Fruit fly (Drosophila melanogaster) whole organism, adult: ENCODE measurements around the gene CG42331.

Experiments used
- CG11617 ChIP-seq: fragments of 200-800 bp; sonication (Bioruptor generic); optimal IDR thresholded peaks from 2 replicates; lab custom pipeline; 2017; ENCODE audit warnings: mild to moderate bottlenecking, missing biosample characterization, missing genetic modification reagents, missing genetic modification characterization
- CG14711 ChIP-seq: fragments of 200-800 bp; sonication (Bioruptor generic); optimal IDR thresholded peaks from 2 replicates; lab custom pipeline; 2018; ENCODE audit warnings: missing biosample characterization, mild to moderate bottlenecking, missing genetic modification characterization, moderate library complexity
- kay ChIP-seq: fragments of 200-800 bp; sonication (Bioruptor generic); peaks from one replicate; lab custom pipeline; 2016; ENCODE audit warnings: missing biosample characterization, missing genetic modification characterization, borderline replicate concordance
- ovo ChIP-seq: fragments of 200-800 bp; sonication (Bioruptor generic); optimal IDR thresholded peaks from 2 replicates; lab custom pipeline; 2016; ENCODE audit warnings: missing biosample characterization, missing genetic modification characterization
- tj ChIP-seq: fragments of 200-800 bp; sonication (Bioruptor generic); optimal IDR thresholded peaks from 3 replicates; lab custom pipeline; 2017; ENCODE audit warnings: missing biosample characterization, mild to moderate bottlenecking, missing genetic modification characterization, moderate library complexity

DNA sequence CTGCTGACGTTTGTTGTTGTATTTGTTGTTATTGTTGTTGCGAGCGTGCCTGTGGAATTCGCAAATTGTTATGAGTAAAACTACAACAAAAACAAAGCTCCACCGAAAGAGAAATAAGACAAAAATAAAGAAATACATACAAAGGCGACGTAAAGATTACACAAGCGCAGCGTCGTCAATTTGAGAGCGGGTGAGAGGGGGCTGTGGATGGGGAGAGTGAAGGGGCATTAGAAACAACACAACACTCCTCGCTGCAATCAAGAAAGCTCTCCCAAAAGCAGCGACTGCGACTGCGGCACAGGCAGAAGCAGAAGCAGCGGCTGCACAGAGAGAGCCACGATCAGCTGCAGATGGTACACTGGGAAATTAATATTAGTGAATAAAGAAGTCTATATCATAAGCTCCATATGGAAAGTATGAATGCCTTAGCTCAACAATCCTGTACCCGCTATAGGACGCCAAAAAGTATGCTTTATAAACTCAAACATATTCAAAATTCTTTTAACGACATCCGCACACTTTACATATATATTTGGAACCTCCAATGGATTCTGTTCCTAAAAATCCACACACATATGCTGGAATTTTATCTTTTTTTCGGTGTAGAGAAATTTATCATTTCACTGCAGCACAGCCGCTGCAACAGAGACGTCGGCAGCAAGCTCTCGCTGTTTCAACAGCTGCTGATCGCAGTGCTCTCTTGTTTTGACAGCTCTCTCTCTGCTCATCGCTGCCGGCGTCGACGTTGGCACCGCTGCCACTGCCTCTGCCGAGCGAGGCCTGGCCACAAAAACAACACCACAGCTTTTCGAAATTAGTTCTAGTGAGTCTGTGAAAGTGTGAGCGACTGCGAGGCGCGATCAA lies 3.2 kb upstream of the CG42331 start, which contains the start of gene CG13631:
- TF ChIP-seq CG11617, result peak; percentile 93
- TF ChIP-seq CG14711, result peak; percentile 90
- TF ChIP-seq kay (GFP tag; lab: Kevin White, UChicago), result peak; percentile 71
- TF ChIP-seq tj (GFP tag; lab: Kevin White, UChicago), result peak; percentile 79
- TF ChIP-seq ovo (GFP tag; lab: Kevin White, UChicago), result peak; percentile 65
